Worm (Caenorhabditis elegans): ENCODE measurements around the gene srx-137.

The srx-137 gene

ce11 chrV:13862505-13862904, at the start of gene srx-137:
Gene srx-137 (plus strand): TSS chrV:13862805.
- TF ChIP-seq scrt-1 (GFP tag; IDR thresholded peaks at IDR 0.05) = no peak
- TF ChIP-seq hnd-1 (tag; optimal IDR thresholded peaks at IDR 0.05) = no peak
- TF ChIP-seq hmbx-1 (tag; optimal IDR thresholded peaks at IDR 0.05) = no peak
- TF ChIP-seq flt-1 (GFP tag; IDR thresholded peaks at IDR 0.05) = no peak
- TF ChIP-seq B0310.2 (tag; optimal IDR thresholded peaks at IDR 0.05) = no peak
- TF ChIP-seq sea-1 (GFP tag; conservative IDR thresholded peaks at IDR 0.05) = no peak

ce11 chrV:13812931-13813330, 49.7 kb upstream of the srx-137 start, which contains the start of gene ceh-24:
Gene ceh-24 (plus strand): TSS chrV:13813231.
- TF ChIP-seq tra-4 (tag; optimal IDR thresholded peaks at IDR 0.05) (no peak), aly-1 (tag; optimal IDR thresholded peaks at IDR 0.05) (no peak), scrt-1 (GFP tag; IDR thresholded peaks at IDR 0.05) (no peak), hmg-4 (GFP tag; optimal IDR thresholded peaks at IDR 0.05) (no peak), ama-1 (optimal IDR thresholded peaks at IDR 0.05) (no peak), B0310.2 (tag; optimal IDR thresholded peaks at IDR 0.05) (no peak)

- TF ChIP-seq hnd-1 (tag; optimal IDR thresholded peaks at IDR 0.05) (no peak), ets-7 (tag; optimal IDR thresholded peaks at IDR 0.05) (no peak), F13C5.2 (tag; optimal IDR thresholded peaks at IDR 0.05) (no peak), tbx-37 (GFP tag; conservative IDR thresholded peaks at IDR 0.05) (no peak), flt-1 (GFP tag; IDR thresholded peaks at IDR 0.05) (no peak), ama-1 (optimal IDR thresholded peaks at IDR 0.05) (no peak), hmbx-1 (tag; optimal IDR thresholded peaks at IDR 0.05) (no peak), hmg-4 (GFP tag; optimal IDR thresholded peaks at IDR 0.05) (no peak), tra-4 (tag; optimal IDR thresholded peaks at IDR 0.05) (no peak), B0310.2 (tag; optimal IDR thresholded peaks at IDR 0.05) (no peak), ceh-36 (tag; optimal IDR thresholded peaks at IDR 0.05) (no peak), aly-1 (tag; optimal IDR thresholded peaks at IDR 0.05) (no peak), ceh-13 (GFP tag; optimal IDR thresholded peaks at IDR 0.05) (no peak), scrt-1 (GFP tag; IDR thresholded peaks at IDR 0.05) (no peak), pes-1 (GFP tag; IDR thresholded peaks at IDR 0.05) (no peak), sea-1 (GFP tag; conservative IDR thresholded peaks at IDR 0.05) (no peak)
Observed at ce11 chrV:13816877-13817276, 45.7 kb upstream of the srx-137 start, which contains the start of gene F55B12.2. Gene F55B12.2 (minus strand): TSS chrV:13816977.

- peak; percentile 30 for TF ChIP-seq F13C5.2 (tag; optimal IDR thresholded peaks at IDR 0.05)
- no peak for TF ChIP-seq sea-1 (GFP tag; conservative IDR thresholded peaks at IDR 0.05)
- TF ChIP-seq B0310.2 (tag; optimal IDR thresholded peaks at IDR 0.05) = no peak
- no peak for TF ChIP-seq hmbx-1 (tag; optimal IDR thresholded peaks at IDR 0.05)
- TF ChIP-seq ceh-13 (GFP tag; optimal IDR thresholded peaks at IDR 0.05) = no peak
- no peak for TF ChIP-seq tbx-11 (GFP tag; IDR thresholded peaks at IDR 0.05)
Observed at ce11 chrV:13818824-13819408, 43.7 kb upstream of the srx-137 start, which contains the start of gene sel-10. Gene sel-10 (plus strand): TSS chrV:13819361.

- no peak for TF ChIP-seq hmg-4 (GFP tag; optimal IDR thresholded peaks at IDR 0.05)
- TF ChIP-seq hmbx-1 (tag; optimal IDR thresholded peaks at IDR 0.05) = no peak
- no peak for TF ChIP-seq ets-7 (tag; optimal IDR thresholded peaks at IDR 0.05)
- no peak for TF ChIP-seq B0310.2 (tag; optimal IDR thresholded peaks at IDR 0.05)
- no peak for TF ChIP-seq ceh-13 (GFP tag; optimal IDR thresholded peaks at IDR 0.05)
- TF ChIP-seq tra-4 (tag; optimal IDR thresholded peaks at IDR 0.05) = no peak
- no peak for TF ChIP-seq ceh-36 (tag; optimal IDR thresholded peaks at IDR 0.05)
- TF ChIP-seq aly-1 (tag; optimal IDR thresholded peaks at IDR 0.05) = no peak
- no peak for TF ChIP-seq tbx-11 (GFP tag; IDR thresholded peaks at IDR 0.05)
- no peak for TF ChIP-seq scrt-1 (GFP tag; IDR thresholded peaks at IDR 0.05)
- no peak for TF ChIP-seq F13C5.2 (tag; optimal IDR thresholded peaks at IDR 0.05)
- TF ChIP-seq hnd-1 (tag; optimal IDR thresholded peaks at IDR 0.05) = no peak
- TF ChIP-seq flt-1 (GFP tag; IDR thresholded peaks at IDR 0.05) = no peak
- no peak for TF ChIP-seq sea-1 (GFP tag; conservative IDR thresholded peaks at IDR 0.05)
Observed at ce11 chrV:13822752-13823151, 39.9 kb upstream of the srx-137 start, which contains the start of gene hpo-31. Gene hpo-31 (plus strand): TSS chrV:13823052.

- TF ChIP-seq ama-1 (optimal IDR thresholded peaks at IDR 0.05) (no peak), ceh-13 (GFP tag; optimal IDR thresholded peaks at IDR 0.05) (no peak), hmg-4 (GFP tag; optimal IDR thresholded peaks at IDR 0.05) (no peak), tbx-11 (GFP tag; IDR thresholded peaks at IDR 0.05) (no peak), scrt-1 (GFP tag; IDR thresholded peaks at IDR 0.05) (no peak), B0310.2 (tag; optimal IDR thresholded peaks at IDR 0.05) (no peak), hnd-1 (tag; optimal IDR thresholded peaks at IDR 0.05) (no peak), pes-1 (GFP tag; IDR thresholded peaks at IDR 0.05) (no peak), aly-1 (tag; optimal IDR thresholded peaks at IDR 0.05) (no peak)
Observed at ce11 chrV:13827920-13828319, 34.7 kb upstream of the srx-137 start, which contains the start of gene nrf-5. Gene nrf-5 (plus strand): TSS chrV:13828267.

- TF ChIP-seq ama-1 (optimal IDR thresholded peaks at IDR 0.05) (no peak), pes-1 (GFP tag; IDR thresholded peaks at IDR 0.05) (no peak), ets-7 (tag; optimal IDR thresholded peaks at IDR 0.05) (no peak), tra-4 (tag; optimal IDR thresholded peaks at IDR 0.05) (no peak), flt-1 (GFP tag; IDR thresholded peaks at IDR 0.05) (no peak), F13C5.2 (tag; optimal IDR thresholded peaks at IDR 0.05) (no peak), scrt-1 (GFP tag; IDR thresholded peaks at IDR 0.05) (no peak), hnd-1 (tag; optimal IDR thresholded peaks at IDR 0.05) (no peak), aly-1 (tag; optimal IDR thresholded peaks at IDR 0.05) (no peak), tbx-37 (GFP tag; conservative IDR thresholded peaks at IDR 0.05) (no peak), tbx-11 (GFP tag; IDR thresholded peaks at IDR 0.05) (no peak), ceh-36 (tag; optimal IDR thresholded peaks at IDR 0.05) (no peak), B0310.2 (tag; optimal IDR thresholded peaks at IDR 0.05) (no peak), hmbx-1 (tag; optimal IDR thresholded peaks at IDR 0.05) (no peak), ceh-13 (GFP tag; optimal IDR thresholded peaks at IDR 0.05) (no peak), hmg-4 (GFP tag; optimal IDR thresholded peaks at IDR 0.05) (no peak), sea-1 (GFP tag; conservative IDR thresholded peaks at IDR 0.05) (no peak)
Observed at ce11 chrV:13830813-13831212, 31.8 kb upstream of the srx-137 start, which contains the start of gene str-165. Gene str-165 (plus strand): TSS chrV:13831113.
